Fruit fly (Drosophila melanogaster) whole organism, wandering third instar larva: ENCODE data around the gene CG4960.

ENCODE experiments used
- Abd-B ChIP-seq: fragments of >200 bp; optimal IDR thresholded peaks from 2 replicates; lab custom pipeline; 2017; ENCODE audit warnings: missing biosample characterization, missing genetic modification characterization
- CG32264 ChIP-seq: fragments of 200-800 bp; sonication (Bioruptor generic); optimal IDR thresholded peaks from 2 replicates; lab custom pipeline; 2016; ENCODE audit warnings: missing biosample characterization, missing genetic modification characterization
- Dfd ChIP-seq: fragments of >200 bp; optimal IDR thresholded peaks from 2 replicates; lab custom pipeline; 2017; ENCODE audit warnings: missing biosample characterization, missing genetic modification characterization
- N ChIP-seq: fragments of >200 bp; optimal IDR thresholded peaks from 2 replicates; lab custom pipeline; 2018; ENCODE audit warnings: missing biosample characterization, missing external identifiers, missing genetic modification characterization
- OdsH ChIP-seq: fragments of 200-800 bp; sonication (Bioruptor generic); optimal IDR thresholded peaks from 2 replicates; lab custom pipeline; 2016; ENCODE audit warnings: missing biosample characterization, mild to moderate bottlenecking, missing genetic modification characterization
- dsf ChIP-seq: sonication (Bioruptor generic); optimal IDR thresholded peaks from 2 replicates; lab custom pipeline; 2016; ENCODE audit warnings: missing biosample characterization, missing genetic modification characterization, borderline replicate concordance
- ey ChIP-seq: fragments of 200-800 bp; sonication (Bioruptor generic); optimal IDR thresholded peaks from 2 replicates; lab custom pipeline; 2016; ENCODE audit warnings: missing biosample characterization, missing genetic modification characterization
- fru ChIP-seq: fragments of 200-800 bp; sonication (Bioruptor generic); optimal IDR thresholded peaks from 3 replicates; lab custom pipeline; 2016; ENCODE audit warnings: missing biosample characterization, mild to moderate bottlenecking, missing genetic modification characterization
- jim ChIP-seq: fragments of 175-275, 200-325 bp; sonication (Bioruptor generic); optimal IDR thresholded peaks from 2 replicates; lab custom pipeline; 2016; ENCODE audit warnings: missing biosample characterization, mild to moderate bottlenecking, missing genetic modification characterization
- lola ChIP-seq: fragments of >200 bp; optimal IDR thresholded peaks from 2 replicates; lab custom pipeline; 2017; ENCODE audit warnings: missing biosample characterization, missing genetic modification characterization
- pan ChIP-seq: fragments of >200 bp; optimal IDR thresholded peaks from 2 replicates; lab custom pipeline; 2017
- sv ChIP-seq: fragments of 200-800 bp; sonication (Bioruptor generic); optimal IDR thresholded peaks from 3 replicates; lab custom pipeline; 2016; ENCODE audit warnings: missing biosample characterization, missing genetic modification characterization
- woc ChIP-seq: sonication (Bioruptor generic); optimal IDR thresholded peaks from 2 replicates; lab custom pipeline; 2016; ENCODE audit warnings: missing biosample characterization, mild to moderate bottlenecking, missing genetic modification characterization

dm6 chr3R:25763005-25763404 is 24.1 kb downstream of the CG4960 start, which contains the start of gene LpR1:
- no peak for TF ChIP-seq Abd-B (GFP tag; lab: Kevin White, UChicago)
- no peak for TF ChIP-seq OdsH (GFP tag; lab: Kevin White, UChicago)
- no peak for TF ChIP-seq CG32264 (GFP tag; lab: Kevin White, UChicago)
- TF ChIP-seq sv (GFP tag; lab: Kevin White, UChicago), result no peak
- TF ChIP-seq pan (lab: Kevin White, UChicago), result no peak
- no peak for TF ChIP-seq woc (GFP tag; lab: Kevin White, UChicago)
- TF ChIP-seq N, result no peak
- TF ChIP-seq ey (GFP tag; lab: Kevin White, UChicago), result no peak
- TF ChIP-seq Dfd (GFP tag; lab: Kevin White, UChicago), result no peak
- no peak for TF ChIP-seq lola (GFP tag; lab: Kevin White, UChicago)
- TF ChIP-seq jim, result no peak
- TF ChIP-seq fru (GFP tag; lab: Kevin White, UChicago), result no peak
- TF ChIP-seq dsf (GFP tag; lab: Kevin White, UChicago), result no peak
